Fruit fly (Drosophila melanogaster): ENCODE measurements around the gene Pex12.

The Pex12 gene

DNA sequence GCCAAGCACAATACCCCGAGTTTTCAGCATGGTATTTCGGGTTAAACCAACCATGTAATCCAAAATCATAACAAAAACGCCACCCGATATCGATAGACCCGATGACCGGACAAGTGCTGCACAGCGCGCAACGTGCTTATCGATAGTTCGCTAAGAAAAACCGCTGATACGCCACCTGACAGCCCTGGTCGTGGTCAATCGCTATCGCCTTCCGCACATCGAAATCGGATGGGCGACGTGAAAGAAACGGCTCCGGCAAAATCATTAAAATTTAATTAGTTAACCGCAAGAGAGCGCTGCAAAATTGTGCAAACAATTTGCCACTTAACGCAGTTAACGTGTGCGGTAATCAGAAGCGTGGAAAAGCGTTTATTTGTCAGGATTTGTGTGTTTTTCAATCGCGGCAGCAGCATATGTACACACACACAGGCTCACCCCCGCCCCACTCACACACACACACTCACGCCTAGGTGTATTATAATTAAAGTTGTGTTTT, 10.0 kb downstream of the Pex12 start, which contains the start of the genes CG3862 and dock (continued):
- TF ChIP-seq chinmo (GFP tag; IDR thresholded peaks at IDR 0.05; ENCODE audit: partially characterized antibody), result peak; percentile 88; the same call in 3 of the 4 replicates
- no peak for TF ChIP-seq CG2889 (GFP tag; IDR thresholded peaks at IDR 0.05)
- TF ChIP-seq Fer3 (tag; optimal IDR thresholded peaks at IDR 0.05), result peak; percentile 18
- TF ChIP-seq ci (GFP tag; IDR thresholded peaks at IDR 0.05), result peak; percentile 77; the same call in 2 of the 3 replicates
- TF ChIP-seq CG1024 (GFP tag; IDR thresholded peaks at IDR 0.05), result no peak
- peak; percentile 64 for TF ChIP-seq jumu (GFP tag; optimal IDR thresholded peaks at IDR 0.05)
- TF ChIP-seq trem (tag; optimal IDR thresholded peaks at IDR 0.05), result peak; percentile 32
- peak; percentile 26 for TF ChIP-seq NC2α (GFP tag; optimal IDR thresholded peaks at IDR 0.05)
- TF ChIP-seq Ptx1 (GFP tag; IDR thresholded peaks at IDR 0.05), result peak; percentile 30; the same call in 1 of the 2 replicates
- peak; percentile 71 for TF ChIP-seq Hmr (GFP tag; optimal IDR thresholded peaks at IDR 0.05)
- TF ChIP-seq pum (GFP tag; optimal IDR thresholded peaks at IDR 0.05), result peak; percentile 63
- peak; percentile 71 for TF ChIP-seq CG2129 (GFP tag; IDR thresholded peaks at IDR 0.05; ENCODE audit: partially characterized antibody)
- TF ChIP-seq CG11695 (GFP tag; IDR thresholded peaks at IDR 0.05), result 0 out of 3 replicates have a peak, but pooled peaks have one; percentile 12
- TF ChIP-seq Dp (GFP tag; optimal IDR thresholded peaks at IDR 0.05), result peak; percentile 74
- TF ChIP-seq Stat92E (GFP tag; optimal IDR thresholded peaks at IDR 0.05), result peak in 1 of 3 experiments; percentile 68
- TF ChIP-seq TFAM (GFP tag; optimal IDR thresholded peaks at IDR 0.05), result no peak
- TF ChIP-seq peb (GFP tag; IDR thresholded peaks at IDR 0.05), result no peak
- peak; percentile 68 for TF ChIP-seq nom (GFP tag; optimal IDR thresholded peaks at IDR 0.05)
- peak; percentile 75 for TF ChIP-seq stwl (tag; optimal IDR thresholded peaks at IDR 0.05)
- TF ChIP-seq Pdp1 (GFP tag; optimal IDR thresholded peaks at IDR 0.05), result peak; percentile 52 to 86
- TF ChIP-seq Aef1 (GFP tag; IDR thresholded peaks at IDR 0.05), result peak; percentile 33; the same call in 2 of the 3 replicates
- TF ChIP-seq seq (GFP tag; IDR thresholded peaks at IDR 0.05), result no peak
- TF ChIP-seq CG32532 (GFP tag; IDR thresholded peaks at IDR 0.05), result peak; percentile 58
- TF ChIP-seq NC2β (GFP tag; optimal IDR thresholded peaks at IDR 0.05), result no peak
- TF ChIP-seq Eip74EF (GFP tag; optimal IDR thresholded peaks at IDR 0.05), result peak in 1 of 2 experiments; percentile 66
- no peak for TF ChIP-seq CG12942 (GFP tag; optimal IDR thresholded peaks at IDR 0.05)
- TF ChIP-seq CG17328 (GFP tag; IDR thresholded peaks at IDR 0.05), result 0 out of 2 replicates have a peak, but pooled peaks have one; percentile 4
- no peak for TF ChIP-seq CG11696 (GFP tag; IDR thresholded peaks at IDR 0.05)
- TF ChIP-seq dimm (GFP tag; IDR thresholded peaks at IDR 0.05), result no peak
- peak; percentile 15 for TF ChIP-seq CG15479 (GFP tag; optimal IDR thresholded peaks at IDR 0.05)
- peak; percentile 92 for TF ChIP-seq HmgZ (tag; optimal IDR thresholded peaks at IDR 0.05)
- no peak for TF ChIP-seq h (optimal IDR thresholded peaks at IDR 0.05)
- TF ChIP-seq gt (GFP tag; IDR thresholded peaks at IDR 0.05), result no peak
- TF ChIP-seq CG16815 (GFP tag; optimal IDR thresholded peaks at IDR 0.05), result no peak
- peak; percentile 72 for TF ChIP-seq CG15514 (GFP tag; optimal IDR thresholded peaks at IDR 0.05)
- peak; percentile 62 for TF ChIP-seq bigmax (GFP tag; optimal IDR thresholded peaks at IDR 0.05)
- TF ChIP-seq dan (GFP tag; IDR thresholded peaks at IDR 0.05), result no peak
- no peak for TF ChIP-seq Fer2 (tag; optimal IDR thresholded peaks at IDR 0.05)
- no peak for TF ChIP-seq Mad (GFP tag; optimal IDR thresholded peaks at IDR 0.05)
- peak; percentile 51; the same call in 1 of the 3 replicates for TF ChIP-seq CG6175 (GFP tag; IDR thresholded peaks at IDR 0.05)
- peak; percentile 67 for TF ChIP-seq grn (GFP tag; optimal IDR thresholded peaks at IDR 0.05)
- no peak for TF ChIP-seq danr (GFP tag; IDR thresholded peaks at IDR 0.05)
- TF ChIP-seq Hr39 (optimal IDR thresholded peaks at IDR 0.05), result no peak
- no peak for TF ChIP-seq CG14965 (GFP tag; optimal IDR thresholded peaks at IDR 0.05; ENCODE audit: borderline replicate concordance)
- peak; percentile 49 for TF ChIP-seq bcd (GFP tag; optimal IDR thresholded peaks at IDR 0.05)
- peak; percentile 41 for TF ChIP-seq CG5245 (GFP tag; optimal IDR thresholded peaks at IDR 0.05)
- peak; percentile 18 for TF ChIP-seq CG4820 (GFP tag; optimal IDR thresholded peaks at IDR 0.05)
- peak; percentile 37; the same call in 1 of the 2 replicates for TF ChIP-seq ara (GFP tag; IDR thresholded peaks at IDR 0.05)
- peak; percentile 45 for TF ChIP-seq CG2712 (tag; optimal IDR thresholded peaks at IDR 0.05)
- no peak for TF ChIP-seq CG14441 (GFP tag; IDR thresholded peaks at IDR 0.05)
- TF ChIP-seq CG4854 (GFP tag; optimal IDR thresholded peaks at IDR 0.05), result peak; percentile 40
